Worm (Caenorhabditis elegans) whole organism, young adult: ENCODE results near the gene ubq-1.

ENCODE experiments used
- ama-1 ChIP-seq, 3 experiments: fragments of 150-350 bp in 1 of 3; sonication (generic microtip) in 2 of 3; optimal IDR thresholded peaks; 2 replicates each; lab custom pipeline; 2014 to 2018; ENCODE audit warnings: missing biosample characterization in 2 of 3, missing genetic modification characterization in 2 of 3, missing genetic modification reagents in 2 of 3
- dpl-1 ChIP-seq: fragments of 150-350 bp; optimal IDR thresholded peaks from 2 replicates; lab custom pipeline; 2014; ENCODE audit warnings: missing biosample characterization, missing genetic modification reagents, missing genetic modification characterization
- him-1 ChIP-seq: sonication (generic microtip); optimal IDR thresholded peaks from 2 replicates; lab custom pipeline; 2016; ENCODE audit warnings: missing genotype, missing genetic modification reagents, missing genetic modification characterization, missing compliant biosample characterization
- mcd-1 ChIP-seq: fragments of 200-800 bp; sonication (Bioruptor generic); IDR thresholded peaks from 2 replicates; pipeline ENCODE4 v1.3.6; 2022; ENCODE audit warnings: missing genetic modification reagents, missing genetic modification characterization, missing compliant biosample characterization
- repo-1 ChIP-seq: sonication (generic microtip); optimal IDR thresholded peaks from 2 replicates; lab custom pipeline; 2017; ENCODE audit warnings: mild to moderate bottlenecking, missing genetic modification characterization, missing compliant biosample characterization
- snpc-4 ChIP-seq, 5 experiments: fragments of 150-350 bp in 1 of 5; sonication (generic microtip) in 4 of 5; optimal IDR thresholded peaks; 2 replicates each; lab custom pipeline; 2014 to 2018; ENCODE audit warnings: missing genetic modification characterization in 5 of 5, missing biosample characterization in 3 of 5, antibody characterized with exemption in 2 of 5, mild to moderate bottlenecking in 2 of 5, missing compliant biosample characterization in 2 of 5, missing genotype in 2 of 5, moderate library complexity in 2 of 5, missing genetic modification reagents in 1 of 5
- somi-1 ChIP-seq: fragments of 200-800 bp; sonication (Bioruptor generic); optimal IDR thresholded peaks from 2 replicates; lab custom pipeline; 2018; ENCODE audit warnings: mild to moderate bottlenecking, missing genetic modification characterization, missing compliant biosample characterization
- unc-62 ChIP-seq: fragments of 150-350 bp; optimal IDR thresholded peaks from 2 replicates; lab custom pipeline; 2014; ENCODE audit warnings: missing biosample characterization, missing genetic modification reagents, missing genetic modification characterization

DNA sequence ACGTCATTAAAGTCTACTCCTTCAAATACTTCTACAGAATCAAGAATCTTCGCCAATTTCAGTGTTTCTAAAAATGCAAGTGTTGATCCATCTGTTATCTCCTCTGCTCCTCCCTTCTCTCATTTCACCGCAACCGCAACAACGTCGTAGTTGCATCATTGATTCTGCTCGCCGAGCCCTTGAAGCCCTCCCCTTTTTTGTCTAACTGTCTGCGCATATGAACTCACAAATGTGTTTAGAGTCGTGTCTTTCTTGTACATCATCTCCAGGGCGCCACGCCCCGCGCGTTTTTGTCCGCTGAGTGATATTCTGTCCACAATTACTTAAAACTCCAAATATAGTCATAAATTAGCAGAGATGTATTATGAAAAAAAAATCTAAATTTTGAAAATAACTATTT is 48.0 kb downstream of the ubq-1 start:
- TF ChIP-seq mcd-1 (GFP tag; lab: Robert Waterston, UW) (no peak), him-1 (tag; lab: Kevin White, UChicago) (no peak), snpc-4 (GFP tag; optimal IDR thresholded peaks at IDR 0.05; lab: Kevin White, UChicago) (no peak), snpc-4 (tag; optimal IDR thresholded peaks at IDR 0.05; lab: Kevin White, UChicago) (no peak), somi-1 (GFP tag; lab: Kevin White, UChicago) (no peak), repo-1 (tag; lab: Kevin White, UChicago) (no peak), ama-1 (optimal IDR thresholded peaks at IDR 0.05; lab: Kevin White, UChicago) (no peak), ama-1 (GFP tag; optimal IDR thresholded peaks at IDR 0.05; lab: Kevin White, UChicago) (no peak), unc-62 (no peak), dpl-1 (no peak)
